Fruit fly (Drosophila melanogaster): ENCODE data around the gene CG14658.

CG14658 gene

DNA sequence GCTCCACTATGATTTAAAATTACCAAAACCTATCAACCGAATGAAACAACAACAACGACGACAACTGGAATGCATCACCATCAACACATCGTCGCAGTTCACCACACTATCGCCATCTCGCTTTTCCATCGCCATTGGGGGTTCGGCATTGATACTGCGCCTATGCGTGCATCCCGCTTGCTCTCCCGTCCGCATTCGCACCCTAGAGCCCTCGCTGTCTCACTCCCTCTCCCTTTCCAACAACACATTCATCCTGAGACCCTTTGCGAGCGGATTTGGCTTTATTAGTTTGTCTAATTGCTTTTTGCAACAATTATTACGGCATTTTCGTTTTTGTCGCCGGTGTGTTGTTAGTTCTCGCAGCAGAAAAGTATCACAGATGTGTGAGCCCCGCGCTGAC lies 5.0 kb upstream of the CG14658 start (continued):
- TF ChIP-seq knrl (GFP tag; IDR thresholded peaks at IDR 0.05; ENCODE audit: partially characterized antibody) (no peak; the same call in 2 of the 3 replicates), grau (tag; optimal IDR thresholded peaks at IDR 0.05) (no peak), pan (optimal IDR thresholded peaks at IDR 0.05) (peak in 1 of 2 experiments; percentile 0), pan (GFP tag; optimal IDR thresholded peaks at IDR 0.05 in 1 of 2, IDR thresholded peaks at IDR 0.05 in 1 of 2) (no peak), Lim3 (GFP tag; IDR thresholded peaks at IDR 0.05) (no peak), chif (GFP tag; optimal IDR thresholded peaks at IDR 0.05) (peak in 1 of 2 experiments; percentile 42), Deaf1 (tag; optimal IDR thresholded peaks at IDR 0.05) (peak; percentile 69), MESR4 (GFP tag; optimal IDR thresholded peaks at IDR 0.05) (no peak), zfh1 (GFP tag; IDR thresholded peaks at IDR 0.05) (no peak), nmo (GFP tag; optimal IDR thresholded peaks at IDR 0.05) (peak; percentile 24), HmgD (GFP tag; optimal IDR thresholded peaks at IDR 0.05) (peak; percentile 24), sd (tag; optimal IDR thresholded peaks at IDR 0.05) (peak; percentile 77), otp (GFP tag; IDR thresholded peaks at IDR 0.05) (0 out of 3 replicates have a peak, but pooled peaks have one; percentile 13), CG2875 (GFP tag; optimal IDR thresholded peaks at IDR 0.05) (no peak), ssp (GFP tag; IDR thresholded peaks at IDR 0.05) (no peak), tgo (GFP tag; IDR thresholded peaks at IDR 0.05) (no peak), seq (GFP tag; IDR thresholded peaks at IDR 0.05) (0 out of 2 replicates have a peak, but pooled peaks have one; percentile 20), Xrp1 (GFP tag; IDR thresholded peaks at IDR 0.05) (no peak), CG15479 (GFP tag; optimal IDR thresholded peaks at IDR 0.05) (peak; percentile 49), cg (GFP tag; optimal IDR thresholded peaks at IDR 0.05) (peak; percentile 38), gsb-n (tag; optimal IDR thresholded peaks at IDR 0.05) (peak; percentile 16), ase (GFP tag; IDR thresholded peaks at IDR 0.05) (no peak), amos (GFP tag; IDR thresholded peaks at IDR 0.05; ENCODE audit: partially characterized antibody) (0 out of 2 replicates have a peak, but pooled peaks have one; percentile 8), CG4360 (GFP tag; IDR thresholded peaks at IDR 0.05) (peak; percentile 92), CG2678 (tag; optimal IDR thresholded peaks at IDR 0.05) (no peak), CG7556 (GFP tag; optimal IDR thresholded peaks at IDR 0.05) (no peak), gcm (GFP tag; optimal IDR thresholded peaks at IDR 0.05) (peak; percentile 0), lov (optimal IDR thresholded peaks at IDR 0.05) (no peak), lov (GFP tag; IDR thresholded peaks at IDR 0.05) (peak; percentile 21; the same call in 1 of the 3 replicates), oc (tag; optimal IDR thresholded peaks at IDR 0.05) (peak; percentile 64), nerfin-2 (GFP tag; IDR thresholded peaks at IDR 0.05; ENCODE audit: partially characterized antibody) (no peak), CG7786 (GFP tag; optimal IDR thresholded peaks at IDR 0.05) (no peak), Ets97D (GFP tag; optimal IDR thresholded peaks at IDR 0.05) (no peak), Med (GFP tag) (peak; percentile 55), HLH4C (GFP tag; IDR thresholded peaks at IDR 0.05; ENCODE audit: partially characterized antibody) (0 out of 3 replicates have a peak, but pooled peaks have one; percentile 28), Optix (GFP tag; IDR thresholded peaks at IDR 0.05) (no peak; the same call in 2 of the 3 replicates), wor (GFP tag; IDR thresholded peaks at IDR 0.05) (no peak), jing (GFP tag; optimal IDR thresholded peaks at IDR 0.05) (peak; percentile 74), CG3726 (GFP tag; IDR thresholded peaks at IDR 0.05) (no peak), sug (tag; optimal IDR thresholded peaks at IDR 0.05) (peak; percentile 86), twi (tag; optimal IDR thresholded peaks at IDR 0.05) (peak; percentile 54), CG12942 (GFP tag; optimal IDR thresholded peaks at IDR 0.05) (no peak), CG16815 (GFP tag; optimal IDR thresholded peaks at IDR 0.05) (no peak), gcm2 (GFP tag; optimal IDR thresholded peaks at IDR 0.05) (no peak), abd-A (tag; optimal IDR thresholded peaks at IDR 0.05) (peak; percentile 41), Opbp (GFP tag; IDR thresholded peaks at IDR 0.05; ENCODE audit: partially characterized antibody) (peak; percentile 71), danr (GFP tag; IDR thresholded peaks at IDR 0.05) (no peak), CG43689 (GFP tag; IDR thresholded peaks at IDR 0.05) (no peak), insv (GFP tag; optimal IDR thresholded peaks at IDR 0.05) (peak in 1 of 2 experiments; percentile 28), pzg (GFP tag; optimal IDR thresholded peaks at IDR 0.05) (no peak), CG13775 (GFP tag; optimal IDR thresholded peaks at IDR 0.05) (no peak)

Measured in whole organism, embryonic.